Worm (Caenorhabditis elegans): ENCODE results near the gene K11D12.8.

ce11 chrV:5027640-5028039, 13.2 kb downstream of the K11D12.8 start, which contains the start of gene cpt-4:
- TF ChIP-seq ama-1 (optimal IDR thresholded peaks at IDR 0.05) (no peak), tbx-37 (GFP tag; conservative IDR thresholded peaks at IDR 0.05) (no peak)

Measured in whole organism, early embryonic.